Worm (Caenorhabditis elegans) whole organism, young adult: ENCODE results near the gene col-79.

Source experiments
- B0019.2 ChIP-seq: fragments of 200-800 bp; sonication (Bioruptor generic); conservative IDR thresholded peaks from 2 replicates; pipeline ENCODE4 v1.3.6; 2022; ENCODE audit warnings: missing genetic modification reagents, missing genetic modification characterization, missing compliant biosample characterization
- B0336.3 ChIP-seq: fragments of 200-800 bp; sonication (Bioruptor generic); IDR thresholded peaks from 2 replicates; pipeline ENCODE4 v1.3.6; 2022; ENCODE audit warnings: missing genetic modification characterization, missing compliant biosample characterization
- F39B2.1 ChIP-seq: fragments of 200-800 bp; sonication (Bioruptor generic); IDR thresholded peaks from 2 replicates; pipeline ENCODE4 v1.3.6; 2022; ENCODE audit warnings: missing genetic modification reagents, missing genetic modification characterization, missing compliant biosample characterization
- F49E8.2 ChIP-seq: sonication (generic microtip); optimal IDR thresholded peaks from 3 replicates; lab custom pipeline; 2017; ENCODE audit warnings: missing genetic modification characterization, mild to moderate bottlenecking, missing compliant biosample characterization, antibody characterized with exemption, moderate library complexity; ENCODE audit not compliant: insufficient read depth
- F57A8.1 ChIP-seq: fragments of 200-800 bp; sonication (Bioruptor generic); optimal IDR thresholded peaks from 2 replicates; lab custom pipeline; 2018; ENCODE audit warnings: mild to moderate bottlenecking, missing genetic modification characterization, moderate library complexity, missing compliant biosample characterization
- Y53F4B.3 ChIP-seq: fragments of 200-800 bp; sonication (Bioruptor generic); IDR thresholded peaks from 2 replicates; pipeline ENCODE4 v1.3.6; 2022; ENCODE audit warnings: missing genetic modification reagents, missing genetic modification characterization, missing compliant biosample characterization
- Y79H2A.3 ChIP-seq: fragments of 200-800 bp; sonication (Bioruptor generic); conservative IDR thresholded peaks from 2 replicates; pipeline ENCODE4 v1.3.6; 2022; ENCODE audit warnings: missing genetic modification reagents, missing genetic modification characterization, missing compliant biosample characterization
- ZK185.1 ChIP-seq: sonication (generic microtip); optimal IDR thresholded peaks from 2 replicates; lab custom pipeline; 2016; ENCODE audit warnings: mild to moderate bottlenecking, missing genetic modification characterization, missing compliant biosample characterization; ENCODE audit not compliant: poor library complexity, severe bottlenecking
- akir-1 ChIP-seq: fragments of 200-800 bp; sonication (Bioruptor generic); optimal IDR thresholded peaks from 2 replicates; lab custom pipeline; 2018; ENCODE audit warnings: mild to moderate bottlenecking, missing genetic modification characterization, moderate library complexity, missing compliant biosample characterization
- ama-1 ChIP-seq, 3 experiments: fragments of 150-350 bp in 1 of 3; sonication (generic microtip) in 2 of 3; optimal IDR thresholded peaks; 2 replicates each; lab custom pipeline; 2014 to 2018; ENCODE audit warnings: missing biosample characterization in 2 of 3, missing genetic modification characterization in 2 of 3, missing genetic modification reagents in 2 of 3
- aptf-2 ChIP-seq: fragments of 200-800 bp; sonication (Bioruptor generic); conservative IDR thresholded peaks from 2 replicates; pipeline ENCODE4 v1.3.6; 2022; ENCODE audit warnings: missing genetic modification reagents, missing genetic modification characterization, missing compliant biosample characterization
- aptf-3 ChIP-seq: fragments of 200-800 bp; sonication (Bioruptor generic); IDR thresholded peaks from 2 replicates; pipeline ENCODE4 v1.3.6; 2022; ENCODE audit warnings: missing genetic modification characterization, missing compliant biosample characterization
- bed-1 ChIP-seq: fragments of 200-800 bp; sonication (Bioruptor generic); IDR thresholded peaks from 2 replicates; pipeline ENCODE4 v1.3.6; 2022; ENCODE audit warnings: missing genetic modification reagents, missing genetic modification characterization, missing compliant biosample characterization
- bed-2 ChIP-seq: fragments of 200-800 bp; sonication (Bioruptor generic); IDR thresholded peaks from 2 replicates; pipeline ENCODE4 v1.3.6; 2022; ENCODE audit warnings: missing genetic modification reagents, missing genetic modification characterization, missing compliant biosample characterization
- ccch-3 ChIP-seq: fragments of 200-800 bp; sonication (Bioruptor generic); optimal IDR thresholded peaks from 2 replicates; lab custom pipeline; 2018; ENCODE audit warnings: mild to moderate bottlenecking, missing genetic modification characterization, missing compliant biosample characterization
- cebp-1 ChIP-seq, 2 experiments: fragments of 200-800 bp in 1 of 2; sonication (Bioruptor generic) in 1 of 2; sonication (generic microtip) in 1 of 2; IDR thresholded peaks in 1 of 2; optimal IDR thresholded peaks in 1 of 2; 2 replicates each; pipeline versions ENCODE4 v1.3.6 to Lab custom; 2017 to 2022; ENCODE audit warnings: missing compliant biosample characterization in 2 of 2, missing genetic modification characterization in 2 of 2, mild to moderate bottlenecking in 1 of 2, missing genetic modification reagents in 1 of 2, moderate library complexity in 1 of 2
- ceh-40 ChIP-seq: fragments of 200-800 bp; sonication (Bioruptor generic); IDR thresholded peaks from 2 replicates; pipeline ENCODE4 v1.3.6; 2022; ENCODE audit warnings: missing genetic modification characterization, missing compliant biosample characterization
- ceh-91 ChIP-seq: fragments of 200-800 bp; sonication (Bioruptor generic); IDR thresholded peaks from 2 replicates; pipeline ENCODE4 v1.3.6; 2022; ENCODE audit warnings: missing genetic modification reagents, missing genetic modification characterization, missing compliant biosample characterization
- chd-7 ChIP-seq: sonication (generic microtip); optimal IDR thresholded peaks from 2 replicates; lab custom pipeline; 2016; ENCODE audit warnings: mild to moderate bottlenecking, missing genetic modification characterization, moderate library complexity, missing compliant biosample characterization
- dox-1 ChIP-seq: fragments of 200-800 bp; sonication (Bioruptor generic); IDR thresholded peaks from 2 replicates; pipeline ENCODE4 v1.3.6; 2022; ENCODE audit warnings: missing genetic modification reagents, missing genetic modification characterization, missing compliant biosample characterization
- egl-18 ChIP-seq: fragments of 200-800 bp; sonication (Bioruptor generic); IDR thresholded peaks from 2 replicates; pipeline ENCODE4 v1.3.6; 2022; ENCODE audit warnings: missing genetic modification reagents, missing genetic modification characterization, missing compliant biosample characterization
- him-1 ChIP-seq: sonication (generic microtip); optimal IDR thresholded peaks from 2 replicates; lab custom pipeline; 2016; ENCODE audit warnings: missing genotype, missing genetic modification reagents, missing genetic modification characterization, missing compliant biosample characterization
- hrde-1 ChIP-seq: sonication (generic microtip); optimal IDR thresholded peaks from 2 replicates; lab custom pipeline; 2016; ENCODE audit warnings: missing genetic modification characterization, mild to moderate bottlenecking, missing compliant biosample characterization, moderate library complexity, missing genotype, missing genetic modification reagents, borderline replicate concordance
- lag-1 ChIP-seq: fragments of 200-800 bp; sonication (Bioruptor generic); IDR thresholded peaks from 2 replicates; pipeline ENCODE4 v1.3.6; 2022; ENCODE audit warnings: missing genetic modification reagents, missing genetic modification characterization, missing compliant biosample characterization
- lin-40 ChIP-seq: sonication (generic microtip); optimal IDR thresholded peaks from 2 replicates; lab custom pipeline; 2016; ENCODE audit warnings: missing genetic modification characterization, mild to moderate bottlenecking, missing compliant biosample characterization, missing genotype, missing genetic modification reagents
- lsl-1 ChIP-seq: fragments of 200-800 bp; sonication (Bioruptor generic); optimal IDR thresholded peaks from 2 replicates; lab custom pipeline; 2018; ENCODE audit warnings: mild to moderate bottlenecking, missing genetic modification characterization, moderate library complexity, missing compliant biosample characterization
- madf-10 ChIP-seq: sonication (generic microtip); optimal IDR thresholded peaks from 2 replicates; lab custom pipeline; 2016; ENCODE audit warnings: mild to moderate bottlenecking, missing genetic modification characterization, missing compliant biosample characterization
- madf-8 ChIP-seq: fragments of 200-800 bp; sonication (Bioruptor generic); conservative IDR thresholded peaks from 2 replicates; pipeline ENCODE4 v1.3.6; 2022; ENCODE audit warnings: missing genetic modification reagents, missing genetic modification characterization, missing compliant biosample characterization
- mcd-1 ChIP-seq: fragments of 200-800 bp; sonication (Bioruptor generic); IDR thresholded peaks from 2 replicates; pipeline ENCODE4 v1.3.6; 2022; ENCODE audit warnings: missing genetic modification reagents, missing genetic modification characterization, missing compliant biosample characterization
- nfya-1 ChIP-seq: sonication (generic microtip); optimal IDR thresholded peaks from 2 replicates; lab custom pipeline; 2017; ENCODE audit warnings: antibody characterized with exemption, missing compliant biosample characterization, missing genetic modification characterization, borderline replicate concordance; ENCODE audit not compliant: insufficient read depth
- nfyb-1 ChIP-seq: fragments of 200-800 bp; sonication (Bioruptor generic); IDR thresholded peaks from 2 replicates; pipeline ENCODE4 v1.3.6; 2022; ENCODE audit warnings: missing genetic modification reagents, missing genetic modification characterization, missing compliant biosample characterization
- nhr-80 ChIP-seq: sonication (generic microtip); optimal IDR thresholded peaks from 2 replicates; lab custom pipeline; 2016; ENCODE audit warnings: missing genetic modification characterization, missing compliant biosample characterization
- pbrm-1 ChIP-seq: fragments of 200-800 bp; sonication (Bioruptor generic); IDR thresholded peaks from 2 replicates; pipeline ENCODE4 v1.3.6; 2022; ENCODE audit warnings: missing genetic modification reagents, missing genetic modification characterization, missing compliant biosample characterization
- rec-8 ChIP-seq, 2 experiments: sonication (generic microtip); optimal IDR thresholded peaks; 2 replicates each; lab custom pipeline; 2016; ENCODE audit warnings: mild to moderate bottlenecking in 2 of 2, missing genetic modification characterization in 2 of 2, missing genetic modification reagents in 2 of 2, missing genotype in 2 of 2, missing biosample characterization in 1 of 2, missing compliant biosample characterization in 1 of 2, moderate library complexity in 1 of 2
- rpc-1 ChIP-seq, 2 experiments: fragments of 150-350 bp in 1 of 2; sonication (generic microtip) in 1 of 2; optimal IDR thresholded peaks; 2 replicates each; lab custom pipeline; 2014 to 2018; ENCODE audit warnings: missing biosample characterization in 1 of 2, missing genetic modification characterization in 1 of 2, missing genetic modification reagents in 1 of 2, missing genotype in 1 of 2
- sea-2 ChIP-seq: fragments of 200-800 bp; sonication (Bioruptor generic); IDR thresholded peaks from 2 replicates; pipeline ENCODE4 v1.3.6; 2022; ENCODE audit warnings: missing genetic modification characterization, missing compliant biosample characterization
- snpc-1.1 ChIP-seq: sonication (generic microtip); optimal IDR thresholded peaks from 2 replicates; lab custom pipeline; 2017; ENCODE audit warnings: missing genetic modification characterization, mild to moderate bottlenecking, missing compliant biosample characterization, antibody characterized with exemption, moderate library complexity, missing genotype, missing genetic modification reagents; ENCODE audit not compliant: insufficient read depth
- snpc-4 ChIP-seq, 5 experiments: fragments of 150-350 bp in 1 of 5; sonication (generic microtip) in 4 of 5; optimal IDR thresholded peaks; 2 replicates each; lab custom pipeline; 2014 to 2018; ENCODE audit warnings: missing genetic modification characterization in 5 of 5, missing biosample characterization in 3 of 5, antibody characterized with exemption in 2 of 5, mild to moderate bottlenecking in 2 of 5, missing compliant biosample characterization in 2 of 5, missing genotype in 2 of 5, moderate library complexity in 2 of 5, missing genetic modification reagents in 1 of 5
- sptf-2 ChIP-seq: fragments of 200-800 bp; sonication (Bioruptor generic); optimal IDR thresholded peaks from 2 replicates; lab custom pipeline; 2018; ENCODE audit warnings: mild to moderate bottlenecking, missing genetic modification characterization, missing compliant biosample characterization
- tbp1 ChIP-seq: fragments of 200-800 bp; sonication (Bioruptor generic); optimal IDR thresholded peaks from 2 replicates; lab custom pipeline; 2018; ENCODE audit warnings: mild to moderate bottlenecking, missing genetic modification characterization, missing compliant biosample characterization
- tbx-9 ChIP-seq: sonication (generic microtip); optimal IDR thresholded peaks from 2 replicates; lab custom pipeline; 2016; ENCODE audit warnings: borderline replicate concordance, missing genetic modification characterization, inconsistent platforms, missing compliant biosample characterization
- xnd-1 ChIP-seq: sonication (generic microtip); optimal IDR thresholded peaks from 2 replicates; lab custom pipeline; 2016; ENCODE audit warnings: missing genotype, missing genetic modification reagents, missing genetic modification characterization, missing compliant biosample characterization
- zfh-2 ChIP-seq: fragments of 200-800 bp; sonication (Bioruptor generic); conservative IDR thresholded peaks from 2 replicates; pipeline ENCODE4 v1.3.6; 2022; ENCODE audit warnings: missing genetic modification reagents, missing genetic modification characterization, missing compliant biosample characterization
- ztf-28 ChIP-seq: fragments of 200-800 bp; sonication (Bioruptor generic); IDR thresholded peaks from 2 replicates; pipeline ENCODE4 v1.3.6; 2022; ENCODE audit warnings: missing genetic modification reagents, missing genetic modification characterization, missing compliant biosample characterization

The col-79 gene

DNA sequence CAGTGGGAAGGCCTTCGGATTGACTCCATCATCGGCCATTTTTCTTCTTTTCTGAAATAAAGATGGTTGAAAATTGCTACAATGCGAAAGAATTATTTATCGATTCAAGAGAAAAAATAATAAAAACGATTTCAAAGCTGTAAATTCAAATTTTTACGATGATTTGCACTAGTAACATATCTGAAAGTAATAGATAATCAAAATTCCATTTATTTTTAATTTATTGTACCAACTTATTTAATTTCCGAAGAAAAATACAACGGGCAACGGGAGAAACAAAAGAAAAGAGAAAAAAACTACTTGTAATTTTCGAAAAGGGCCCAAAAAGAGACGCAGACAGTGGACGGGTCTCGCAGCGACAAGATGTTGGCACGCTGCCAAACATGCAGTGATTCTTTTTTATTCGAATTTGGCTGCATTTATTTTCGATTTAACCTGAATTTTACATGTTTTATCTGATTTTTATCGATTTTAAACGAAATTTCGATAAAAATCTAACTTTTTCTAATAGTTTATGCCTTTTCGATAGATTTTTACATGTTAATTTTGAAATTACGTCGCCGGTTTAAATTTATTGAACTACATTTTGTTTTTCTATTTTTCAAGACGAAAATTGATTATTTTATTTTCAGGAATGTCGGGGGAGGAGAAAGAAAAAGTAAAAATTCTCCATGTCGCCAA is 44.7 kb upstream of the col-79 start, which contains the start of the genes snu-13 and rsp-7 (continued):
- TF ChIP-seq Y79H2A.3 (GFP tag; lab: Robert Waterston, UW) = no peak
- no peak for TF ChIP-seq akir-1 (GFP tag; lab: Kevin White, UChicago)
- no peak for TF ChIP-seq ama-1 (optimal IDR thresholded peaks at IDR 0.05; lab: Kevin White, UChicago)
- no peak for TF ChIP-seq ama-1 (GFP tag; optimal IDR thresholded peaks at IDR 0.05; lab: Kevin White, UChicago)
- TF ChIP-seq nfyb-1 = no peak
- peak; percentile 22 for TF ChIP-seq nhr-80
- TF ChIP-seq lag-1 = no peak
- TF ChIP-seq aptf-2 (GFP tag; lab: Robert Waterston, UW) = no peak
- peak; percentile 72 for TF ChIP-seq mcd-1 (GFP tag; lab: Robert Waterston, UW)
- TF ChIP-seq chd-7 (tag; lab: Kevin White, UChicago) = no peak
- TF ChIP-seq sea-2 = no peak
- no peak for TF ChIP-seq madf-10 (tag; lab: Kevin White, UChicago)
- TF ChIP-seq pbrm-1 (GFP tag; lab: Robert Waterston, UW) = no peak
- TF ChIP-seq F57A8.1 (GFP tag; lab: Kevin White, UChicago) = no peak
- no peak for TF ChIP-seq egl-18 (GFP tag; lab: Robert Waterston, UW)
- TF ChIP-seq B0019.2 (GFP tag; lab: Robert Waterston, UW) = no peak
- peak; percentile 31 for TF ChIP-seq F49E8.2 (tag; lab: Kevin White, UChicago)
- no peak for TF ChIP-seq him-1 (tag; lab: Kevin White, UChicago)
- TF ChIP-seq dox-1 (GFP tag; lab: Robert Waterston, UW) = peak; percentile 64; the same call in 1 of the 2 replicates
- TF ChIP-seq rpc-1 (optimal IDR thresholded peaks at IDR 0.05; lab: Kevin White, UChicago) = no peak
- no peak for TF ChIP-seq rpc-1 (tag; optimal IDR thresholded peaks at IDR 0.05; lab: Kevin White, UChicago)
- peak; percentile 41 for TF ChIP-seq tbp1 (GFP tag; lab: Kevin White, UChicago)
- TF ChIP-seq nfya-1 (tag; lab: Kevin White, UChicago) = no peak
- peak; percentile 37 for TF ChIP-seq lin-40
- no peak for TF ChIP-seq F39B2.1 (GFP tag; lab: Robert Waterston, UW)
- no peak for TF ChIP-seq ccch-3 (GFP tag; lab: Kevin White, UChicago)
- no peak for TF ChIP-seq cebp-1 (GFP tag; IDR thresholded peaks at IDR 0.05; lab: Robert Waterston, UW)
- peak; percentile 36 for TF ChIP-seq cebp-1 (tag; optimal IDR thresholded peaks at IDR 0.05; lab: Kevin White, UChicago)
- no peak for TF ChIP-seq Y53F4B.3 (GFP tag; lab: Robert Waterston, UW)
- TF ChIP-seq tbx-9 (tag; lab: Kevin White, UChicago) = no peak
- no peak for TF ChIP-seq ceh-40 (GFP tag; lab: Robert Waterston, UW)
- TF ChIP-seq madf-8 (GFP tag; lab: Robert Waterston, UW) = peak; percentile 57
- TF ChIP-seq snpc-4 (GFP tag; optimal IDR thresholded peaks at IDR 0.05; lab: Kevin White, UChicago) = peak; percentile 54
- TF ChIP-seq snpc-4 (tag; optimal IDR thresholded peaks at IDR 0.05; lab: Kevin White, UChicago) = peak in 3 of 4 experiments; percentile 23 to 74 (median 29)
- TF ChIP-seq bed-1 = no peak
- TF ChIP-seq aptf-3 (GFP tag; lab: Robert Waterston, UW) = no peak
- TF ChIP-seq sptf-2 (GFP tag; lab: Kevin White, UChicago) = no peak
- peak; percentile 68 for TF ChIP-seq ceh-91 (GFP tag; lab: Robert Waterston, UW)
- no peak for TF ChIP-seq rec-8 (tag; optimal IDR thresholded peaks at IDR 0.05; lab: Kevin White, UChicago)
- TF ChIP-seq ZK185.1 (tag; lab: Kevin White, UChicago) = peak; percentile 25
- no peak for TF ChIP-seq zfh-2
- peak; percentile 33 for TF ChIP-seq xnd-1 (tag; lab: Kevin White, UChicago)
- no peak for TF ChIP-seq B0336.3 (GFP tag; lab: Robert Waterston, UW)
- no peak for TF ChIP-seq hrde-1 (tag; lab: Kevin White, UChicago)
- TF ChIP-seq lsl-1 (GFP tag; lab: Kevin White, UChicago) = peak; percentile 69
- no peak for TF ChIP-seq snpc-1.1 (tag; lab: Kevin White, UChicago)
- no peak for TF ChIP-seq bed-2 (GFP tag; lab: Robert Waterston, UW)
- TF ChIP-seq ztf-28 (GFP tag; lab: Robert Waterston, UW) = no peak
